Fruit fly (Drosophila melanogaster) whole organism, wandering third instar larva: Measurements from ENCODE around the gene CG14422.

Source experiments
- Abd-B ChIP-seq: fragments of >200 bp; optimal IDR thresholded peaks from 2 replicates; lab custom pipeline; 2017; ENCODE audit warnings: missing biosample characterization, missing genetic modification characterization
- CG32264 ChIP-seq: fragments of 200-800 bp; sonication (Bioruptor generic); optimal IDR thresholded peaks from 2 replicates; lab custom pipeline; 2016; ENCODE audit warnings: missing biosample characterization, missing genetic modification characterization
- CG9705 ChIP-seq: fragments of 200-800 bp; sonication (Bioruptor generic); optimal IDR thresholded peaks from 2 replicates; lab custom pipeline; 2018; ENCODE audit warnings: missing biosample characterization, mild to moderate bottlenecking, missing genetic modification characterization
- CrebA ChIP-seq: fragments of 200-800 bp; sonication (Bioruptor generic); optimal IDR thresholded peaks from 2 replicates; lab custom pipeline; 2016; ENCODE audit warnings: missing biosample characterization, mild to moderate bottlenecking, missing genetic modification characterization, borderline replicate concordance
- Dfd ChIP-seq: fragments of >200 bp; optimal IDR thresholded peaks from 2 replicates; lab custom pipeline; 2017; ENCODE audit warnings: missing biosample characterization, missing genetic modification characterization
- Dif ChIP-seq: fragments of 200-275, 200-300 bp; sonication (Bioruptor generic); optimal IDR thresholded peaks from 2 replicates; lab custom pipeline; 2018; ENCODE audit warnings: missing biosample characterization, missing genetic modification characterization; ENCODE audit not compliant: partially characterized antibody
- GATAd ChIP-seq: sonication (Bioruptor generic); optimal IDR thresholded peaks from 2 replicates; lab custom pipeline; 2016; ENCODE audit warnings: missing biosample characterization, missing genetic modification characterization
- HLH106 ChIP-seq: fragments of 200-800 bp; optimal IDR thresholded peaks from 3 replicates; lab custom pipeline; 2019; ENCODE audit warnings: missing biosample characterization, mild to moderate bottlenecking, missing genetic modification characterization, moderate library complexity
- Hnf4 ChIP-seq: fragments of 200-800 bp; sonication (Bioruptor generic); optimal IDR thresholded peaks from 2 replicates; lab custom pipeline; 2016; ENCODE audit warnings: missing biosample characterization, mild to moderate bottlenecking, missing genetic modification characterization
- Hr78 ChIP-seq: fragments of >200 bp; optimal IDR thresholded peaks from 2 replicates; lab custom pipeline; 2017; ENCODE audit warnings: missing biosample characterization, missing genetic modification characterization
- Hr83 ChIP-seq: fragments of 200-300 bp; sonication (Bioruptor generic); optimal IDR thresholded peaks from 2 replicates; lab custom pipeline; 2016; ENCODE audit warnings: missing biosample characterization, mild to moderate bottlenecking, missing genetic modification characterization, moderate library complexity; ENCODE audit not compliant: poor library complexity, severe bottlenecking
- Jra ChIP-seq: sonication (Bioruptor generic); optimal IDR thresholded peaks from 2 replicates; lab custom pipeline; 2016; ENCODE audit warnings: missing biosample characterization, missing genetic modification characterization
- Mio ChIP-seq: sonication (Bioruptor generic); optimal IDR thresholded peaks from 2 replicates; lab custom pipeline; 2016; ENCODE audit warnings: missing biosample characterization, missing genetic modification characterization
- Myc ChIP-seq: fragments of >200 bp; optimal IDR thresholded peaks from 2 replicates; lab custom pipeline; 2017
- N ChIP-seq: fragments of >200 bp; optimal IDR thresholded peaks from 2 replicates; lab custom pipeline; 2018; ENCODE audit warnings: missing biosample characterization, missing external identifiers, missing genetic modification characterization
- OdsH ChIP-seq: fragments of 200-800 bp; sonication (Bioruptor generic); optimal IDR thresholded peaks from 2 replicates; lab custom pipeline; 2016; ENCODE audit warnings: missing biosample characterization, mild to moderate bottlenecking, missing genetic modification characterization
- Rel ChIP-seq, 2 experiments: fragments of 200-800 bp; sonication (Bioruptor generic) in 1 of 2; optimal IDR thresholded peaks; 2 replicates in 1 of 2; 3 replicates in 1 of 2; lab custom pipeline; 2016 to 2019; ENCODE audit warnings: mild to moderate bottlenecking in 2 of 2, missing biosample characterization in 2 of 2, missing genetic modification characterization in 2 of 2, moderate library complexity in 1 of 2
- Sp1 ChIP-seq: fragments of 200-800 bp; sonication (Bioruptor generic); optimal IDR thresholded peaks from 3 replicates; lab custom pipeline; 2019; ENCODE audit warnings: missing biosample characterization, mild to moderate bottlenecking, missing genetic modification characterization, moderate library complexity
- Vsx2 ChIP-seq: fragments of 200-300, 225-300 bp; sonication (Bioruptor generic); optimal IDR thresholded peaks from 2 replicates; lab custom pipeline; 2018; ENCODE audit warnings: missing biosample characterization, missing genetic modification characterization; ENCODE audit not compliant: partially characterized antibody
- br ChIP-seq: fragments of 200-800 bp; sonication (Bioruptor generic); optimal IDR thresholded peaks from 2 replicates; lab custom pipeline; 2016; ENCODE audit warnings: missing biosample characterization, missing genetic modification characterization
- brk ChIP-seq: fragments of 200-800 bp; sonication (Bioruptor generic); optimal IDR thresholded peaks from 2 replicates; lab custom pipeline; 2016; ENCODE audit warnings: missing biosample characterization, mild to moderate bottlenecking, missing genetic modification characterization
- dl ChIP-seq, 2 experiments: fragments of 175-275, 200-275 bp in 1 of 2; fragments of 200-275 bp in 1 of 2; sonication (Bioruptor generic); optimal IDR thresholded peaks; lab custom pipeline; 2018; ENCODE audit warnings: mild to moderate bottlenecking in 2 of 2, missing biosample characterization in 2 of 2, missing genetic modification characterization in 2 of 2, moderate library complexity in 2 of 2; ENCODE audit not compliant: partially characterized antibody in 2 of 2, insufficient read depth in 1 of 2
- dmrt93B ChIP-seq: fragments of 200-800 bp; sonication (Bioruptor generic); optimal IDR thresholded peaks from 2 replicates; lab custom pipeline; 2018; ENCODE audit warnings: missing biosample characterization, mild to moderate bottlenecking, missing genetic modification characterization
- dsf ChIP-seq: sonication (Bioruptor generic); optimal IDR thresholded peaks from 2 replicates; lab custom pipeline; 2016; ENCODE audit warnings: missing biosample characterization, missing genetic modification characterization, borderline replicate concordance
- ey ChIP-seq: fragments of 200-800 bp; sonication (Bioruptor generic); optimal IDR thresholded peaks from 2 replicates; lab custom pipeline; 2016; ENCODE audit warnings: missing biosample characterization, missing genetic modification characterization
- foxo ChIP-seq, 2 experiments: fragments of 200-800 bp; sonication (Bioruptor generic); optimal IDR thresholded peaks; 2 replicates in 1 of 2; 3 replicates in 1 of 2; lab custom pipeline; 2016 to 2017; ENCODE audit warnings: missing biosample characterization in 2 of 2, missing genetic modification characterization in 2 of 2
- fru ChIP-seq: fragments of 200-800 bp; sonication (Bioruptor generic); optimal IDR thresholded peaks from 3 replicates; lab custom pipeline; 2016; ENCODE audit warnings: missing biosample characterization, mild to moderate bottlenecking, missing genetic modification characterization
- h ChIP-seq: fragments of 200-800 bp; sonication (Bioruptor generic); optimal IDR thresholded peaks from 3 replicates; lab custom pipeline; 2016; ENCODE audit warnings: missing biosample characterization, mild to moderate bottlenecking, missing genetic modification characterization
- jim ChIP-seq: fragments of 175-275, 200-325 bp; sonication (Bioruptor generic); optimal IDR thresholded peaks from 2 replicates; lab custom pipeline; 2016; ENCODE audit warnings: missing biosample characterization, mild to moderate bottlenecking, missing genetic modification characterization
- lola ChIP-seq: fragments of >200 bp; optimal IDR thresholded peaks from 2 replicates; lab custom pipeline; 2017; ENCODE audit warnings: missing biosample characterization, missing genetic modification characterization
- pan ChIP-seq: fragments of >200 bp; optimal IDR thresholded peaks from 2 replicates; lab custom pipeline; 2017
- psq ChIP-seq: fragments of 200-800 bp; sonication (Bioruptor generic); optimal IDR thresholded peaks from 3 replicates; lab custom pipeline; 2017; ENCODE audit warnings: missing biosample characterization, mild to moderate bottlenecking, missing genetic modification characterization, moderate library complexity
- rgr ChIP-seq: fragments of 200-800 bp; sonication (Bioruptor generic); optimal IDR thresholded peaks from 3 replicates; lab custom pipeline; 2016; ENCODE audit warnings: missing biosample characterization, mild to moderate bottlenecking, missing genetic modification characterization
- sage ChIP-seq: fragments of 200-800 bp; sonication (Bioruptor generic); optimal IDR thresholded peaks from 2 replicates; lab custom pipeline; 2016; ENCODE audit warnings: missing biosample characterization, mild to moderate bottlenecking, missing genetic modification characterization
- sv ChIP-seq: fragments of 200-800 bp; sonication (Bioruptor generic); optimal IDR thresholded peaks from 3 replicates; lab custom pipeline; 2016; ENCODE audit warnings: missing biosample characterization, missing genetic modification characterization
- tai ChIP-seq: sonication (Bioruptor generic); optimal IDR thresholded peaks from 2 replicates; lab custom pipeline; 2016; ENCODE audit warnings: missing biosample characterization, missing genetic modification characterization
- usp ChIP-seq: fragments of >200 bp; optimal IDR thresholded peaks from 2 replicates; lab custom pipeline; 2017; ENCODE audit warnings: missing biosample characterization, missing genetic modification characterization
- woc ChIP-seq: sonication (Bioruptor generic); optimal IDR thresholded peaks from 2 replicates; lab custom pipeline; 2016; ENCODE audit warnings: missing biosample characterization, mild to moderate bottlenecking, missing genetic modification characterization

CG14422 gene

dm6 chrX:2977857-2978473 is 34.8 kb downstream of the CG14422 start (continued):
- no peak for TF ChIP-seq Myc
- TF ChIP-seq sv (GFP tag; lab: Kevin White, UChicago): no peak
- no peak for TF ChIP-seq dl (GFP tag; optimal IDR thresholded peaks at IDR 0.05; lab: Kevin White, UChicago; ENCODE audit: insufficient read depth in 1 of 2, partially characterized antibody in 2 of 2)

dm6 chrX:2980290-2980689 is 37.1 kb downstream of the CG14422 start:
- TF ChIP-seq Dif (GFP tag; lab: Kevin White, UChicago) (no peak), usp (no peak)

- TF ChIP-seq Hnf4 (GFP tag; lab: Kevin White, UChicago) (no peak), Dfd (peak; percentile 17)
Measured at dm6 chrX:2982441-2982995, 39.3 kb downstream of the CG14422 start.

- peak; percentile 5 for TF ChIP-seq sv (GFP tag; lab: Kevin White, UChicago)
- no peak for TF ChIP-seq Dif (GFP tag; lab: Kevin White, UChicago)
- no peak for TF ChIP-seq Mio (GFP tag; lab: Kevin White, UChicago)
- TF ChIP-seq h (GFP tag; lab: Kevin White, UChicago): peak; percentile 87
- peak; percentile 77 for TF ChIP-seq woc
- no peak for TF ChIP-seq Vsx2 (GFP tag; lab: Kevin White, UChicago)
- peak; percentile 85 for TF ChIP-seq OdsH (GFP tag; lab: Kevin White, UChicago)
- peak; percentile 84 for TF ChIP-seq Sp1 (GFP tag; lab: Kevin White, UChicago)
- no peak for TF ChIP-seq N (GFP tag; lab: Kevin White, UChicago)
- TF ChIP-seq Rel (GFP tag; optimal IDR thresholded peaks at IDR 0.05; lab: Kevin White, UChicago): peak; percentile 42
- peak; percentile 22 for TF ChIP-seq Rel (tag; optimal IDR thresholded peaks at IDR 0.05; lab: Kevin White, UChicago)
- no peak for TF ChIP-seq pan
- peak; percentile 72 for TF ChIP-seq brk (GFP tag; lab: Kevin White, UChicago)
- TF ChIP-seq rgr (GFP tag; lab: Kevin White, UChicago): peak; percentile 79
- no peak for TF ChIP-seq usp
- TF ChIP-seq psq: peak; percentile 87
- TF ChIP-seq Abd-B (GFP tag; lab: Kevin White, UChicago): no peak
- no peak for TF ChIP-seq jim
- no peak for TF ChIP-seq Hr78 (GFP tag; lab: Kevin White, UChicago)
- TF ChIP-seq ey (GFP tag; lab: Kevin White, UChicago): peak; percentile 81
- TF ChIP-seq CG32264 (GFP tag; lab: Kevin White, UChicago): peak; percentile 47
- TF ChIP-seq Hnf4 (GFP tag; lab: Kevin White, UChicago): peak; percentile 79
- peak; percentile 85 for TF ChIP-seq HLH106 (tag; lab: Kevin White, UChicago)
- peak; percentile 63 for TF ChIP-seq dmrt93B
- no peak for TF ChIP-seq Hr83 (GFP tag; lab: Kevin White, UChicago)
- no peak for TF ChIP-seq Dfd
- TF ChIP-seq dl (GFP tag; optimal IDR thresholded peaks at IDR 0.05; lab: Kevin White, UChicago; ENCODE audit: insufficient read depth in 1 of 2, partially characterized antibody in 2 of 2): no peak
- peak; percentile 53 for TF ChIP-seq CG9705 (GFP tag; lab: Kevin White, UChicago)
- no peak for TF ChIP-seq Jra (GFP tag; lab: Kevin White, UChicago)
- TF ChIP-seq CrebA (GFP tag; lab: Kevin White, UChicago): peak; percentile 22
- TF ChIP-seq foxo (GFP tag; optimal IDR thresholded peaks at IDR 0.05; lab: Kevin White, UChicago): peak in 1 of 2 experiments; percentile 86
- TF ChIP-seq Myc: no peak
- peak; percentile 49 for TF ChIP-seq tai (GFP tag; lab: Kevin White, UChicago)
- peak; percentile 66 for TF ChIP-seq sage (GFP tag; lab: Kevin White, UChicago)
- TF ChIP-seq br (GFP tag; lab: Kevin White, UChicago): peak; percentile 79
- peak; percentile 86 for TF ChIP-seq fru (GFP tag; lab: Kevin White, UChicago)
- no peak for TF ChIP-seq GATAd
- no peak for TF ChIP-seq dsf (GFP tag; lab: Kevin White, UChicago)
- no peak for TF ChIP-seq lola (GFP tag; lab: Kevin White, UChicago)
Measured at dm6 chrX:2984902-2985772, 42.0 kb downstream of the CG14422 start.
